Fruit fly (Drosophila melanogaster) whole organism, adult: Measurements from ENCODE around the gene AcCoAS.

Experiments used
- CG12768 ChIP-seq: fragments of 200-800 bp; sonication (Bioruptor generic); optimal IDR thresholded peaks from 2 replicates; lab custom pipeline; 2017; ENCODE audit warnings: missing biosample characterization, missing genetic modification characterization, mild to moderate bottlenecking, moderate library complexity, missing genetic modification reagents
- CG14711 ChIP-seq: fragments of 200-800 bp; sonication (Bioruptor generic); optimal IDR thresholded peaks from 2 replicates; lab custom pipeline; 2018; ENCODE audit warnings: missing biosample characterization, mild to moderate bottlenecking, missing genetic modification characterization, moderate library complexity
- CG33017 ChIP-seq: fragments of 200-800 bp; sonication (Bioruptor generic); optimal IDR thresholded peaks from 2 replicates; lab custom pipeline; 2018; ENCODE audit warnings: missing biosample characterization, mild to moderate bottlenecking, missing genetic modification characterization, moderate library complexity
- CG5204 ChIP-seq: fragments of 200-800 bp; sonication (Bioruptor generic); optimal IDR thresholded peaks from 2 replicates; lab custom pipeline; 2016; ENCODE audit warnings: missing biosample characterization, missing genetic modification characterization
- CG7101 ChIP-seq: fragments of 200-800 bp; sonication (Bioruptor generic); optimal IDR thresholded peaks from 2 replicates; lab custom pipeline; 2018; ENCODE audit warnings: missing biosample characterization, mild to moderate bottlenecking, missing genetic modification characterization, moderate library complexity
- Hr96 ChIP-seq: fragments of 200-800 bp; sonication (Bioruptor generic); optimal IDR thresholded peaks from 2 replicates; lab custom pipeline; 2016; ENCODE audit warnings: missing biosample characterization, missing genetic modification characterization
- Mnt ChIP-seq: fragments of 200-800 bp; sonication (Bioruptor generic); optimal IDR thresholded peaks from 2 replicates; lab custom pipeline; 2016; ENCODE audit warnings: missing biosample characterization, mild to moderate bottlenecking, missing genetic modification characterization
- bab1 ChIP-seq: fragments of 200-800 bp; sonication (Bioruptor generic); optimal IDR thresholded peaks from 3 replicates; lab custom pipeline; 2019; ENCODE audit warnings: missing biosample characterization, mild to moderate bottlenecking, missing genetic modification characterization, moderate library complexity
- cic ChIP-seq: fragments of 200-800 bp; sonication (Bioruptor generic); optimal IDR thresholded peaks from 2 replicates; lab custom pipeline; 2017; ENCODE audit warnings: missing biosample characterization, mild to moderate bottlenecking, missing genetic modification characterization, moderate library complexity
- cnc ChIP-seq, 2 experiments: fragments of >200 bp; optimal IDR thresholded peaks; 2 replicates each; lab custom pipeline; 2017
- kay ChIP-seq: fragments of 200-800 bp; sonication (Bioruptor generic); peaks from one replicate; lab custom pipeline; 2016; ENCODE audit warnings: missing biosample characterization, missing genetic modification characterization, borderline replicate concordance
- pad ChIP-seq: fragments of 200-800 bp; sonication (Bioruptor generic); optimal IDR thresholded peaks from 3 replicates; lab custom pipeline; 2017; ENCODE audit warnings: missing biosample characterization, missing genetic modification characterization, mild to moderate bottlenecking, moderate library complexity, missing genetic modification reagents
- toe ChIP-seq: fragments of 200-800 bp; sonication (Bioruptor generic); optimal IDR thresholded peaks from 2 replicates; lab custom pipeline; 2016; ENCODE audit warnings: missing biosample characterization, missing genetic modification characterization

- TF ChIP-seq CG33017 (tag; lab: Kevin White, UChicago) (no peak), pad (GFP tag; lab: Kevin White, UChicago) (no peak), bab1 (GFP tag; lab: Kevin White, UChicago) (no peak), cnc (optimal IDR thresholded peaks at IDR 0.05; lab: Kevin White, UChicago) (no peak), CG5204 (GFP tag; lab: Kevin White, UChicago) (no peak), cic (GFP tag; lab: Kevin White, UChicago) (no peak), Mnt (GFP tag; lab: Kevin White, UChicago) (no peak), CG12768 (GFP tag; lab: Kevin White, UChicago) (no peak), kay (no peak), Hr96 (GFP tag; lab: Kevin White, UChicago) (no peak), CG7101 (no peak), CG14711 (tag; lab: Kevin White, UChicago) (no peak), toe (no peak)
These were observed 12.7 kb upstream of the AcCoAS start, which contains the start of gene Cpr78Ca for dm6 chr3L:21292700-21293099.
